Worm (Caenorhabditis elegans) whole organism, L4/young adult: ENCODE results near the gene cutl-23.

Experiments used
- dao-5 ChIP-seq: sonication (generic microtip); optimal IDR thresholded peaks from 2 replicates; lab custom pipeline; 2016; ENCODE audit warnings: missing genotype, missing genetic modification characterization, moderate library complexity, missing compliant biosample characterization
- him-1 ChIP-seq: sonication (generic microtip); optimal IDR thresholded peaks from 2 replicates; lab custom pipeline; 2016; ENCODE audit warnings: missing genotype, missing genetic modification reagents, missing genetic modification characterization, missing compliant biosample characterization

ce11 chrIII:5755204-5755603, 14.8 kb upstream of the cutl-23 start, which contains the start of gene ida-1:
- TF ChIP-seq him-1 (tag; lab: Kevin White, UChicago) (peak; percentile 41), dao-5 (no peak)
